Fruit fly (Drosophila melanogaster) whole organism, embryonic: Measurements from ENCODE around the gene Nepl9.

Source experiments
- Asciz ChIP-seq: fragments of 200-800 bp; sonication (Bioruptor generic); optimal IDR thresholded peaks from 2 replicates; lab custom pipeline; 2017; ENCODE audit warnings: missing biosample characterization, mild to moderate bottlenecking, missing genetic modification characterization, missing genetic modification reagents
- CG10267 ChIP-seq: fragments of 200-800 bp; sonication (Bioruptor generic); optimal IDR thresholded peaks from 2 replicates; lab custom pipeline; 2018; ENCODE audit warnings: missing biosample characterization, mild to moderate bottlenecking, missing genetic modification characterization, moderate library complexity
- CG12659 ChIP-seq: fragments of 200-800 bp; sonication (Bioruptor generic); optimal IDR thresholded peaks from 3 replicates; lab custom pipeline; 2017; ENCODE audit warnings: mild to moderate bottlenecking, missing biosample characterization, missing genetic modification reagents, missing genetic modification characterization
- CG14860 ChIP-seq: fragments of 200-800 bp; sonication (Bioruptor generic); IDR thresholded peaks from 3 replicates; pipeline ENCODE4 v1.3.6; 2022; ENCODE audit warnings: missing biosample characterization, missing genetic modification characterization; ENCODE audit not compliant: partially characterized antibody
- CG15011 ChIP-seq: fragments of 200-800 bp; sonication (Bioruptor generic); optimal IDR thresholded peaks from 3 replicates; lab custom pipeline; 2018; ENCODE audit warnings: missing biosample characterization, mild to moderate bottlenecking, missing genetic modification characterization
- CG15514 ChIP-seq: fragments of 200-800 bp; sonication (Bioruptor generic); optimal IDR thresholded peaks from 3 replicates; lab custom pipeline; 2017; ENCODE audit warnings: missing biosample characterization, missing genetic modification characterization, mild to moderate bottlenecking, moderate library complexity, missing genetic modification reagents
- CG1603 ChIP-seq: fragments of 200-800 bp; sonication (Bioruptor generic); optimal IDR thresholded peaks from 2 replicates; lab custom pipeline; 2019; ENCODE audit warnings: missing biosample characterization, mild to moderate bottlenecking, missing genetic modification characterization, moderate library complexity
- CG16813 ChIP-seq: fragments of 200-800 bp; sonication (Bioruptor generic); IDR thresholded peaks from 3 replicates; pipeline ENCODE4 v1.3.6; 2022; ENCODE audit warnings: missing biosample characterization, missing genetic modification characterization; ENCODE audit not compliant: partially characterized antibody
- CG17829 ChIP-seq: fragments of 200-800 bp; optimal IDR thresholded peaks from 2 replicates; lab custom pipeline; 2019; ENCODE audit warnings: missing biosample characterization, mild to moderate bottlenecking, missing genetic modification characterization, moderate library complexity
- CG2129 ChIP-seq: fragments of 200-800 bp; sonication (Bioruptor generic); IDR thresholded peaks from 2 replicates; pipeline ENCODE4 v1.3.6; 2022; ENCODE audit warnings: missing biosample characterization, missing genetic modification characterization; ENCODE audit not compliant: partially characterized antibody
- CG34224 ChIP-seq: fragments of 200-800 bp; sonication (Bioruptor generic); IDR thresholded peaks from 3 replicates; pipeline ENCODE4 v1.3.6; 2022; ENCODE audit warnings: missing biosample characterization, missing genetic modification characterization; ENCODE audit not compliant: partially characterized antibody
- CG3847 ChIP-seq: fragments of 200-800 bp; sonication (Bioruptor generic); IDR thresholded peaks from 2 replicates; pipeline ENCODE4 v1.3.6; 2022; ENCODE audit warnings: missing biosample characterization, missing genetic modification characterization
- CG4617 ChIP-seq: fragments of 200-800 bp; sonication (Bioruptor generic); optimal IDR thresholded peaks from 3 replicates; lab custom pipeline; 2016; ENCODE audit warnings: missing biosample characterization, missing genetic modification characterization, borderline replicate concordance
- CG6654 ChIP-seq: fragments of 200-800 bp; sonication (Bioruptor generic); optimal IDR thresholded peaks from 2 replicates; lab custom pipeline; 2017; ENCODE audit warnings: missing biosample characterization, mild to moderate bottlenecking, missing genetic modification characterization
- CG6791 ChIP-seq: fragments of 200-800 bp; sonication (Bioruptor generic); IDR thresholded peaks from 3 replicates; pipeline ENCODE4 v1.3.6; 2022; ENCODE audit warnings: missing biosample characterization, missing genetic modification characterization; ENCODE audit not compliant: partially characterized antibody
- CoRest ChIP-seq: fragments of 200-800 bp; sonication (Bioruptor generic); optimal IDR thresholded peaks from 3 replicates; lab custom pipeline; 2018; ENCODE audit warnings: missing biosample characterization, mild to moderate bottlenecking, missing genetic modification characterization, moderate library complexity
- Deaf1 ChIP-seq: fragments of 200-800 bp; optimal IDR thresholded peaks from 3 replicates; lab custom pipeline; 2019; ENCODE audit warnings: missing biosample characterization, mild to moderate bottlenecking, missing genetic modification characterization, moderate library complexity
- Doc3 ChIP-seq: fragments of 200-800 bp; sonication (Bioruptor generic); IDR thresholded peaks from 3 replicates; pipeline ENCODE4 v1.3.6; 2022; ENCODE audit warnings: missing biosample characterization, missing genetic modification characterization; ENCODE audit not compliant: partially characterized antibody
- Dp ChIP-seq: fragments of 200-800 bp; sonication (Bioruptor generic); optimal IDR thresholded peaks from 2 replicates; lab custom pipeline; 2018; ENCODE audit warnings: missing biosample characterization, mild to moderate bottlenecking, missing genetic modification characterization, moderate library complexity
- Dref ChIP-seq: fragments of 200-800 bp; sonication (Bioruptor generic); IDR thresholded peaks from 2 replicates; pipeline ENCODE4 v1.3.6; 2022; ENCODE audit warnings: missing biosample characterization, missing genetic modification characterization
- Drgx ChIP-seq: fragments of 200-800 bp; sonication (Bioruptor generic); IDR thresholded peaks from 2 replicates; pipeline ENCODE4 v1.3.6; 2022; ENCODE audit warnings: missing biosample characterization, missing genetic modification characterization
- E2f2 ChIP-seq: fragments of 200-800 bp; sonication (Bioruptor generic); IDR thresholded peaks from 2 replicates; pipeline ENCODE4 v1.3.6; 2022; ENCODE audit warnings: missing biosample characterization, missing genetic modification characterization
- HLH4C ChIP-seq: fragments of 200-800 bp; sonication (Bioruptor generic); IDR thresholded peaks from 3 replicates; pipeline ENCODE4 v1.3.6; 2022; ENCODE audit warnings: missing biosample characterization, missing genetic modification characterization; ENCODE audit not compliant: partially characterized antibody
- HmgZ ChIP-seq: fragments of 200-800 bp; sonication (Bioruptor generic); optimal IDR thresholded peaks from 2 replicates; lab custom pipeline; 2018; ENCODE audit warnings: missing biosample characterization, mild to moderate bottlenecking, missing genetic modification characterization
- Hmx ChIP-seq: fragments of 200-800 bp; sonication (Bioruptor generic); optimal IDR thresholded peaks from 2 replicates; lab custom pipeline; 2016; ENCODE audit warnings: missing biosample characterization, missing genetic modification characterization
- Mad ChIP-seq: fragments of 200-800 bp; sonication (Bioruptor generic); optimal IDR thresholded peaks from 2 replicates; lab custom pipeline; 2016; ENCODE audit warnings: missing biosample characterization, missing genetic modification characterization
- Myb ChIP-seq: fragments of 200-800 bp; sonication (Bioruptor generic); optimal IDR thresholded peaks from 2 replicates; lab custom pipeline; 2016; ENCODE audit warnings: missing biosample characterization, missing genetic modification characterization
- Nf-YC ChIP-seq: fragments of 200-800 bp; optimal IDR thresholded peaks from 3 replicates; lab custom pipeline; 2019; ENCODE audit warnings: missing biosample characterization, mild to moderate bottlenecking, missing genetic modification characterization, moderate library complexity
- Oaz ChIP-seq: fragments of 200-800 bp; sonication (Bioruptor generic); IDR thresholded peaks from 2 replicates; pipeline ENCODE4 v1.3.6; 2022; ENCODE audit warnings: missing biosample characterization, missing genetic modification characterization
- Pdp1 ChIP-seq, 2 experiments: fragments of 200-800 bp; sonication (Bioruptor generic); optimal IDR thresholded peaks; 3 replicates each; lab custom pipeline; 2016; ENCODE audit warnings: missing biosample characterization in 2 of 2, missing genetic modification characterization in 2 of 2, mild to moderate bottlenecking in 1 of 2, moderate library complexity in 1 of 2
- Scr ChIP-seq: fragments of 200-800 bp; sonication (Bioruptor generic); IDR thresholded peaks from 2 replicates; pipeline ENCODE4 v1.3.6; 2022; ENCODE audit warnings: missing biosample characterization, missing genetic modification characterization; ENCODE audit not compliant: partially characterized antibody
- Sry-δ ChIP-seq: fragments of 200-800 bp; sonication (Bioruptor generic); optimal IDR thresholded peaks from 2 replicates; lab custom pipeline; 2016; ENCODE audit warnings: missing biosample characterization, missing genetic modification characterization
- ash1 ChIP-seq: fragments of 200-800 bp; sonication (Bioruptor generic); optimal IDR thresholded peaks from 2 replicates; lab custom pipeline; 2018; ENCODE audit warnings: missing biosample characterization, mild to moderate bottlenecking, missing genetic modification characterization
- ato ChIP-seq: fragments of 200-800 bp; sonication (Bioruptor generic); IDR thresholded peaks from 2 replicates; pipeline ENCODE4 v1.3.6; 2022; ENCODE audit warnings: missing biosample characterization, missing genetic modification characterization; ENCODE audit not compliant: partially characterized antibody
- bbx ChIP-seq: fragments of 200-800 bp; sonication (Bioruptor generic); IDR thresholded peaks from 2 replicates; pipeline ENCODE4 v1.3.6; 2022; ENCODE audit warnings: missing biosample characterization, missing genetic modification characterization; ENCODE audit not compliant: partially characterized antibody
- chinmo ChIP-seq: fragments of 200-800 bp; sonication (Bioruptor generic); IDR thresholded peaks from 4 replicates; pipeline ENCODE4 v1.3.6; 2022; ENCODE audit warnings: missing biosample characterization, missing genetic modification characterization; ENCODE audit not compliant: partially characterized antibody
- crp ChIP-seq, 2 experiments: fragments of 200-800 bp; sonication (Bioruptor generic); optimal IDR thresholded peaks; 2 replicates in 1 of 2; 3 replicates in 1 of 2; lab custom pipeline; 2017; ENCODE audit warnings: missing biosample characterization in 2 of 2, missing genetic modification characterization in 2 of 2, mild to moderate bottlenecking in 1 of 2, moderate library complexity in 1 of 2
- eve ChIP-seq, 2 experiments: fragments of >200 bp; optimal IDR thresholded peaks; 2 replicates each; lab custom pipeline; 2017; ENCODE audit warnings: missing biosample characterization in 2 of 2, missing genetic modification characterization in 2 of 2
- exex ChIP-seq: fragments of 200-800 bp; sonication (Bioruptor generic); optimal IDR thresholded peaks from 4 replicates; lab custom pipeline; 2018; ENCODE audit warnings: missing biosample characterization, mild to moderate bottlenecking, missing genetic modification characterization, moderate library complexity
- eyg ChIP-seq: fragments of 200-800 bp; sonication (Bioruptor generic); optimal IDR thresholded peaks from 3 replicates; lab custom pipeline; 2016; ENCODE audit warnings: missing biosample characterization, missing genetic modification characterization
- inv ChIP-seq: fragments of 200-800 bp; sonication (Bioruptor generic); IDR thresholded peaks from 2 replicates; pipeline ENCODE4 v1.3.6; 2022; ENCODE audit warnings: missing biosample characterization, missing genetic modification characterization; ENCODE audit not compliant: partially characterized antibody
- knrl ChIP-seq: fragments of 200-800 bp; sonication (Bioruptor generic); IDR thresholded peaks from 3 replicates; pipeline ENCODE4 v1.3.6; 2022; ENCODE audit warnings: missing biosample characterization, missing genetic modification characterization; ENCODE audit not compliant: partially characterized antibody
- mld ChIP-seq: fragments of 200-800 bp; sonication (Bioruptor generic); IDR thresholded peaks from 3 replicates; pipeline ENCODE4 v1.3.6; 2022; ENCODE audit warnings: missing biosample characterization, missing genetic modification characterization; ENCODE audit not compliant: partially characterized antibody
- sna ChIP-seq: fragments of 200-800 bp; sonication (Bioruptor generic); IDR thresholded peaks from 2 replicates; pipeline ENCODE4 v1.3.6; 2022; ENCODE audit warnings: missing biosample characterization, missing genetic modification characterization; ENCODE audit not compliant: partially characterized antibody
- stwl ChIP-seq: fragments of 200-800 bp; sonication (Bioruptor generic); optimal IDR thresholded peaks from 3 replicates; lab custom pipeline; 2018; ENCODE audit warnings: missing biosample characterization, mild to moderate bottlenecking, missing genetic modification characterization, moderate library complexity
- vnd ChIP-seq: fragments of 200-800 bp; sonication (Bioruptor generic); IDR thresholded peaks from 3 replicates; pipeline ENCODE4 v1.3.6; 2022; ENCODE audit warnings: missing biosample characterization, missing genetic modification characterization; ENCODE audit not compliant: partially characterized antibody
- zen2 ChIP-seq: fragments of 200-800 bp; sonication (Bioruptor generic); IDR thresholded peaks from 3 replicates; pipeline ENCODE4 v1.3.6; 2022; ENCODE audit warnings: missing biosample characterization, missing genetic modification characterization; ENCODE audit not compliant: partially characterized antibody

Nepl9 gene

dm6 chr2L:16879288-16879687 lies 42.2 kb upstream of the Nepl9 start, which contains the start of the genes CG32832, CG31743 and CG34313:
TSS of gene CG32832 (minus strand) at chr2L:16879290.
TSS of gene CG31743 (plus strand) at chr2L:16879517.
TSS of gene CG34313 (plus strand) at chr2L:16879517.
- TF ChIP-seq ash1 (GFP tag; lab: Kevin White, UChicago) (no peak), E2f2 (GFP tag; lab: Robert Waterston, UW) (peak; percentile 98), CG17829 (tag; lab: Kevin White, UChicago) (peak; percentile 24), CG6654 (no peak), Deaf1 (peak; percentile 43), Asciz (no peak), crp (GFP tag; optimal IDR thresholded peaks at IDR 0.05; lab: Kevin White, UChicago) (peak; percentile 77 to 97), CG12659 (GFP tag; lab: Kevin White, UChicago) (peak; percentile 19), HLH4C (GFP tag; lab: Robert Waterston, UW) (peak; percentile 58), Scr (GFP tag; lab: Robert Waterston, UW) (peak; percentile 78), CG3847 (GFP tag; lab: Robert Waterston, UW) (peak; percentile 34; the same call in 1 of the 2 replicates), Drgx (GFP tag; lab: Robert Waterston, UW) (no peak), eve (GFP tag; optimal IDR thresholded peaks at IDR 0.05; lab: Kevin White, UChicago) (peak in 1 of 2 experiments; percentile 62), CG4617 (GFP tag; lab: Kevin White, UChicago) (peak; percentile 65), stwl (tag; lab: Kevin White, UChicago) (peak; percentile 82), eyg (GFP tag; lab: Kevin White, UChicago) (no peak), CG14860 (GFP tag; lab: Robert Waterston, UW) (0 out of 3 replicates have a peak, but pooled peaks have one; percentile 40), CG6791 (GFP tag; lab: Robert Waterston, UW) (peak; percentile 74), CG1603 (tag; lab: Kevin White, UChicago) (peak; percentile 55), sna (peak; percentile 77), Myb (GFP tag; lab: Kevin White, UChicago) (peak; percentile 88), Pdp1 (GFP tag; optimal IDR thresholded peaks at IDR 0.05; lab: Kevin White, UChicago) (peak in 1 of 2 experiments; percentile 30), CG10267 (peak; percentile 2), Sry-δ (peak; percentile 95), mld (GFP tag; lab: Robert Waterston, UW) (no peak), vnd (GFP tag; lab: Robert Waterston, UW) (peak; percentile 42; the same call in 1 of the 3 replicates), zen2 (GFP tag; lab: Robert Waterston, UW) (peak; percentile 64; the same call in 1 of the 3 replicates), Dp (GFP tag; lab: Kevin White, UChicago) (peak; percentile 97), Hmx (GFP tag; lab: Kevin White, UChicago) (no peak), CG16813 (GFP tag; lab: Robert Waterston, UW) (peak; percentile 74), Doc3 (GFP tag; lab: Robert Waterston, UW) (peak; percentile 78), Dref (GFP tag; lab: Robert Waterston, UW) (peak; percentile 87), knrl (GFP tag; lab: Robert Waterston, UW) (peak; percentile 74), Nf-YC (tag; lab: Kevin White, UChicago) (peak; percentile 30), ato (GFP tag; lab: Robert Waterston, UW) (0 out of 2 replicates have a peak, but pooled peaks have one; percentile 25), Oaz (no peak), CG15514 (peak; percentile 44), CoRest (tag; lab: Kevin White, UChicago) (peak; percentile 20), CG2129 (GFP tag; lab: Robert Waterston, UW) (peak; percentile 28), inv (GFP tag; lab: Robert Waterston, UW) (peak; percentile 58), chinmo (peak; percentile 79; the same call in 3 of the 4 replicates), bbx (GFP tag; lab: Robert Waterston, UW) (peak; percentile 80), exex (tag; lab: Kevin White, UChicago) (peak; percentile 20), CG15011 (GFP tag; lab: Kevin White, UChicago) (no peak), Mad (no peak), HmgZ (tag; lab: Kevin White, UChicago) (peak; percentile 66), CG34224 (GFP tag; lab: Robert Waterston, UW) (peak; percentile 79)
